Fruit fly (Drosophila melanogaster) whole organism, prepupa: ENCODE measurements around the gene mamo.

Experiments
- CG8632 ChIP-seq: fragments of 200-800 bp; sonication (Bioruptor generic); optimal IDR thresholded peaks from 3 replicates; lab custom pipeline; 2016; ENCODE audit warnings: missing biosample characterization, missing genetic modification characterization
- OdsH ChIP-seq: fragments of 200-800 bp; sonication (Bioruptor generic); optimal IDR thresholded peaks from 3 replicates; lab custom pipeline; 2016; ENCODE audit warnings: missing biosample characterization, missing genetic modification characterization
- lz ChIP-seq: fragments of 200-800 bp; sonication (Bioruptor generic); optimal IDR thresholded peaks from 3 replicates; lab custom pipeline; 2016; ENCODE audit warnings: missing biosample characterization, missing genetic modification characterization
- spab ChIP-seq: fragments of 200-800 bp; sonication (Bioruptor generic); optimal IDR thresholded peaks from 2 replicates; lab custom pipeline; 2017; ENCODE audit warnings: missing biosample characterization, mild to moderate bottlenecking, missing genetic modification characterization, missing genetic modification reagents

DNA sequence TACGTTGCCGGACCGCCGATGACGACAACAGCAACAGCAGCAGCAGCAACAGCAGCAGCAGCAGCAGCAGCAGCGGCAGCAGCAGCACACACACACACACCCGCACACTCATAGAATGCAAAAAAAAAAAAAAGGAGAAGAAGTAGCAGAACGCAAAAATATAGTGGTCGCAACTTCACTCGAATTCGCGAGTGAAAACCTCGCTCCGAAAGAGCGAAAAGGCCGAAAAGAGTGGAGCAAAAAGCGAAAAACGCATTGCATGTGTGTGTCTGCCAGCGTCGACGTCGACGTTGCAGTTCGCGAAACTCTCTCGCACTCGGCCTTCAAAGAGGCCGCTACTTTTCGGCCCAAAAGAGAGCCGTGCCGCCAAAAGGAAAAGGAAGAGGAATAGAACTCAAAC is 1.5 kb downstream of the mamo start:
- TF ChIP-seq CG8632 (GFP tag; lab: Kevin White, UChicago) (peak; percentile 49), OdsH (peak; percentile 35), spab (GFP tag; lab: Kevin White, UChicago) (peak; percentile 75), lz (no peak)
